Fruit fly (Drosophila melanogaster): ENCODE results near the gene CG32388.

The CG32388 gene

DNA sequence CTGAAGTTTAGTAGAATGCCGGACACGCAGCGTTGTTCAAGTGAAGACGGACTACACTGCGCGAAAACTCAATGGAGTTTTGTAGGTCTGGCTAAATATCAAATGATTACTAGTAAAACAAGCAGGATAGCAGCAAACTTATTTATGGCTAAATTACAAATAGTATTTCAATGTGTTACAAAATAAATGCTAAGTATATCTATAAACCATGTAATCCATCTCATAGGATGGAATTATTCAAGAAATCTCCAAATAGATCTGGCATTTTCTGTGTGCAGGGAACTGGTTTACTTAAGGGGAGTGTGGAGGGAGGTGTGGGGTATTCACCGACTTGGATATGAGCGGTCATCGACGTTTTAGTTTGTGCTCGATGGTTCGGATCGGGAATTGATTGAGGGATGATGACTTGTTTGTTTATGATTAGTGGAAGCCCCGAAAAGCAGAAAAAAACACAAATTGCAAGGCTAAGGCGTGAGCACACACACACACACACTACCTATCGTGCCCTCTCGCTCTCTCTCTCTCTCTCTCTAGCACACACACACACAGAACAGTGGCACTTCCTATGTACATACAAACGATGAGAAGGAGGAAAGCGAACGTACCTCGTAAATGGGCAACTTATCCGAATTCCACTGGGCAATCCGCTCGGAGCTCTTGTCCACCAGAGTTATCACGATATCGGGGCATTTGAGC lies 20.4 kb downstream of the CG32388 start (continued):
- TF ChIP-seq Eip75B (GFP tag; optimal IDR thresholded peaks at IDR 0.05) = peak; percentile 73
- TF ChIP-seq fkh (GFP tag; optimal IDR thresholded peaks at IDR 0.05) = peak; percentile 58
- TF ChIP-seq Sox14 (GFP tag; optimal IDR thresholded peaks at IDR 0.05) = peak; percentile 82
- TF ChIP-seq CG3919 (GFP tag; optimal IDR thresholded peaks at IDR 0.05) = peak; percentile 75
- no peak for TF ChIP-seq CG11902 (GFP tag; optimal IDR thresholded peaks at IDR 0.05)
- TF ChIP-seq CG6854 (GFP tag; optimal IDR thresholded peaks at IDR 0.05) = no peak
- peak; percentile 59 for TF ChIP-seq vri (GFP tag; optimal IDR thresholded peaks at IDR 0.05)
- peak; percentile 61 for TF ChIP-seq topi (GFP tag; optimal IDR thresholded peaks at IDR 0.05)
- peak; percentile 79 for TF ChIP-seq spab (GFP tag; optimal IDR thresholded peaks at IDR 0.05)
- peak; percentile 26 for TF ChIP-seq Ets21C (GFP tag; optimal IDR thresholded peaks at IDR 0.05)
- TF ChIP-seq fd85E (GFP tag; optimal IDR thresholded peaks at IDR 0.05) = no peak
- TF ChIP-seq CG31627 (GFP tag; optimal IDR thresholded peaks at IDR 0.05) = peak; percentile 61
- peak; percentile 77 to 89 for TF ChIP-seq ss (GFP tag; optimal IDR thresholded peaks at IDR 0.05)
- TF ChIP-seq svp (GFP tag) = no peak
- peak; percentile 35 for TF ChIP-seq CG8319 (GFP tag; optimal IDR thresholded peaks at IDR 0.05)
- TF ChIP-seq CG10631 (GFP tag; optimal IDR thresholded peaks at IDR 0.05) = peak; percentile 80
- TF ChIP-seq CG34406 (GFP tag; optimal IDR thresholded peaks at IDR 0.05) = peak; percentile 68
- TF ChIP-seq CG10669 (GFP tag; optimal IDR thresholded peaks at IDR 0.05) = peak; percentile 86
- TF ChIP-seq acj6 (GFP tag; optimal IDR thresholded peaks at IDR 0.05) = peak; percentile 84
- TF ChIP-seq Ets96B (tag; optimal IDR thresholded peaks at IDR 0.05) = peak; percentile 86
- TF ChIP-seq CG11294 (GFP tag; IDR thresholded peaks at IDR 0.05) = peak; percentile 35
- peak; percentile 57 for TF ChIP-seq CG7368 (GFP tag; optimal IDR thresholded peaks at IDR 0.05)
- peak; percentile 62 for TF ChIP-seq Hr39 (GFP tag; optimal IDR thresholded peaks at IDR 0.05)
- peak; percentile 87 for TF ChIP-seq CG32006 (GFP tag; optimal IDR thresholded peaks at IDR 0.05)
- peak; percentile 83 for TF ChIP-seq OdsH (GFP tag; optimal IDR thresholded peaks at IDR 0.05)
- TF ChIP-seq Sox15 (GFP tag; optimal IDR thresholded peaks at IDR 0.05) = peak; percentile 59
- peak; percentile 69 for TF ChIP-seq CG6163 (GFP tag; IDR thresholded peaks at IDR 0.05)
- peak; percentile 41 for TF ChIP-seq lz (GFP tag; optimal IDR thresholded peaks at IDR 0.05)

DNA sequence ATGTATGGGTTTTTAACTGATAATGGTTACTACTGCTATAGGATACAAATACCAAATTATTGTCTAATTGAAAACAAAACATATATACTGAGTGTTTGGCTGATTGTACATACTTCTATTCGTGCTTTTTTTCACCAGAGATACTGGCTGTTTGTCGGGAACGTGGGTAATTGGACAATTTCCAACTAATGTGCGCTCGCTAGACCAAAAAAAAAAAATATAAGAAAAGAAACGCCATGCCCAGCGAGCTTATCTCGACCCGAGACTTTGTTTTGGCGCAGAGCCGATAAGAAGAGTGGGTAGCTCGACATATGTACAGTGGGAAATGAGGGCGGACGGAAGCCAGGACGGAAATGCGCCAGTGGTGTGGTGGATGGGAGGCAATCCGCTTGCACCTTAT lies 21.2 kb downstream of the CG32388 start:
- TF ChIP-seq svp (GFP tag) (peak; percentile 15), CG6854 (GFP tag; optimal IDR thresholded peaks at IDR 0.05) (no peak)

DNA sequence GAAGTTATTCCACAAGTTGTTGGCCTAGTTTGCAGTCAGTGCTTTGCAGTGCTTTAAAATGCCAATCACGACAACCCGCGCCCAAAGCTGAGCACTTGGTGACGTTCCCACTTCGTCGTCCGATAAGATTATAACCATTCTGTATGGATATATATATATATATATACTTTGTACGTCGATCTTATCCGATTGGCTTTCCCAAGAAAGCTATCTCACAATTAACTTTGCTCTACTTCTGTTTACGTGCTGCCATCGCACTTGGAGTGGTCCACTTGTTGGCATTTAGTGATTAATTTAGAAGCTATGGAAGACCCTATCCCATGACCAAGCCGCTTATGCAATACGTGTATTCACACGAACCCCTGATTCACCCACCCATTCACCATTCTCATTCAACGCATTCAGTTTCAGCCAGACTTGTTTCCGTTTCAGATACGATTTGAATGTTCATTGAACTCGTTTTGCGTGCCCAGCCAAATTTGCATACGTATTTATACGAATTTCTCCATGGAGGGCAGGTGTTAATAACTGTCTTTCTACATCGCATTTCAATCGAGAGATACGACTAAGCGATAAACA lies 22.3 kb downstream of the CG32388 start:
- TF ChIP-seq CG6163 (GFP tag; IDR thresholded peaks at IDR 0.05) (0 out of 3 replicates have a peak, but pooled peaks have one; percentile 8), CG8319 (GFP tag; optimal IDR thresholded peaks at IDR 0.05) (no peak), CG11902 (GFP tag; optimal IDR thresholded peaks at IDR 0.05) (no peak), CG8632 (GFP tag; optimal IDR thresholded peaks at IDR 0.05) (no peak), fd85E (GFP tag; optimal IDR thresholded peaks at IDR 0.05) (no peak), vri (GFP tag; optimal IDR thresholded peaks at IDR 0.05) (peak; percentile 80)

DNA sequence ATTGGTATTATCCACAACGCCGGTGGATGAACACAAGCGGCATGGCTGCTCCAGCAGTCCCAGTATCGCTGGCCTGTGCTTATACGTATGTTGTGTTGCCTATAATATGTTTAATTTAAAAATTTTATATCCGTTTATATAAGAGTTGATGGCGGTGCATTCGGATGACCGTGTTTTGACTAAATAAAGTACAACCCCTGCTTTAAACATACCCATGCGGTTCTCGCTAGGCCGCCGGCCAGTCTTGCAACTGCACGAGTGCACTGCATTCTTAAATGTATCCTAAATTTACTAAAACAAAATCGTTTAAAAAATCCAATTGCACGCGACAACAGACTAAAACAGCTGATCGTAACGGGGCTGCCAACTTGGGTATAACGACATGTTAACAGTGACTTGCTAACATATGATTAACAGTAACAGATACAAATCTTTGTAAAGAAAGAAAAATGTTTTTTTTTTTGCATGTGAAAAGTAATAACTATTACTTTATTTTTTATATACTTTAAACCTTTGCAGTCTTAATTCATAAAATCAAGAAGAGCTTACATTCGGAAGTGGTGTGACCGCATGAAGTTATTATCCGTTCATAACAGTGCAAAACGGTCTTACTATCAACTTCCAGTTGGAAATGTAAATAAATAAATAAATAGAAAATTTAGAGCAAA lies 26.5 kb downstream of the CG32388 start, which contains the start of the genes Uqcc1 and Surf1:
Uqcc1 (minus strand) TSS at position 356 of the 668 bp plus-strand sequence.
Surf1 (plus strand) TSS at position 594 of the 668 bp plus-strand sequence.
- TF ChIP-seq net (GFP tag; optimal IDR thresholded peaks at IDR 0.05) (no peak), fkh (GFP tag; optimal IDR thresholded peaks at IDR 0.05) (peak; percentile 93), CG8119 (GFP tag; IDR thresholded peaks at IDR 0.05) (no peak), ss (GFP tag; optimal IDR thresholded peaks at IDR 0.05) (no peak), Blimp-1 (GFP tag; optimal IDR thresholded peaks at IDR 0.05) (no peak), acj6 (GFP tag; optimal IDR thresholded peaks at IDR 0.05) (no peak), CG8319 (GFP tag; optimal IDR thresholded peaks at IDR 0.05) (no peak), salr (GFP tag; optimal IDR thresholded peaks at IDR 0.05) (no peak), Ets21C (GFP tag; optimal IDR thresholded peaks at IDR 0.05) (no peak), CG15336 (GFP tag; IDR thresholded peaks at IDR 0.05) (no peak), vri (GFP tag; optimal IDR thresholded peaks at IDR 0.05) (no peak), CG11762 (GFP tag; optimal IDR thresholded peaks at IDR 0.05; ENCODE audit: insufficient read depth) (no peak), Eip93F (GFP tag; optimal IDR thresholded peaks at IDR 0.05) (peak; percentile 24), OdsH (GFP tag; optimal IDR thresholded peaks at IDR 0.05) (no peak), Eip75B (GFP tag; optimal IDR thresholded peaks at IDR 0.05) (peak; percentile 3), spab (GFP tag; optimal IDR thresholded peaks at IDR 0.05) (no peak), esn (GFP tag; optimal IDR thresholded peaks at IDR 0.05) (peak; percentile 20), CG1621 (tag; optimal IDR thresholded peaks at IDR 0.05) (no peak), topi (GFP tag; optimal IDR thresholded peaks at IDR 0.05) (no peak), Eip78C (GFP tag) (peak; percentile 63), achi (GFP tag; optimal IDR thresholded peaks at IDR 0.05) (no peak)

Data from whole organism, prepupa.